Worm (Caenorhabditis elegans): Measurements from ENCODE around the gene F54H5.14.

- TF ChIP-seq nhr-76 (tag; optimal IDR thresholded peaks at IDR 0.05) (no peak), ztf-11 (tag; optimal IDR thresholded peaks at IDR 0.05) (no peak), nhr-12 (tag; optimal IDR thresholded peaks at IDR 0.05) (no peak), ces-1 (GFP tag; optimal IDR thresholded peaks at IDR 0.05) (no peak), snpc-4 (tag; optimal IDR thresholded peaks at IDR 0.05) (no peak), elt-3 (tag; optimal IDR thresholded peaks at IDR 0.05) (no peak)
Measured at ce11 chrII:6658766-6659165, 33.6 kb upstream of the F54H5.14 start, which contains the start of gene T19D12.10.

All from whole organism, mixed stage, embryonic.